Worm (Caenorhabditis elegans): Measurements from ENCODE around the gene H02F09.2.

Gene H02F09.2

ce11 chrX:1546878-1547555 is 25.0 kb upstream of the H02F09.2 start, which contains the start of gene K06A9.1:
Gene K06A9.1 (plus strand): TSS chrX:1547505.
- TF ChIP-seq C06A6.2 (GFP tag; conservative IDR thresholded peaks at IDR 0.05): no peak
- TF ChIP-seq nhr-80 (tag; optimal IDR thresholded peaks at IDR 0.05): peak; percentile 51

ce11 chrX:1548471-1548870 is 23.6 kb upstream of the H02F09.2 start:
- TF ChIP-seq zfh-2 (GFP tag; conservative IDR thresholded peaks at IDR 0.05) (peak; percentile 63), egrh-3 (GFP tag; IDR thresholded peaks at IDR 0.05) (peak; percentile 86)

- no peak for TF ChIP-seq nfya-1 (tag; optimal IDR thresholded peaks at IDR 0.05; ENCODE audit: borderline replicate concordance, insufficient read depth)
- TF ChIP-seq die-1 (tag; optimal IDR thresholded peaks at IDR 0.05): no peak
- TF ChIP-seq sptf-2 (GFP tag; optimal IDR thresholded peaks at IDR 0.05): no peak
- no peak for TF ChIP-seq attf-6 (GFP tag; IDR thresholded peaks at IDR 0.05)
- no peak for TF ChIP-seq Y53G8AR.9 (GFP tag; conservative IDR thresholded peaks at IDR 0.05)
- no peak for TF ChIP-seq Y95B8A.8 (GFP tag; IDR thresholded peaks at IDR 0.05)
- no peak for TF ChIP-seq ztf-28 (GFP tag; IDR thresholded peaks at IDR 0.05)
- no peak for TF ChIP-seq egl-44 (GFP tag; IDR thresholded peaks at IDR 0.05)
- no peak for TF ChIP-seq tbp1 (GFP tag; optimal IDR thresholded peaks at IDR 0.05)
- no peak for TF ChIP-seq mes-4 (tag; optimal IDR thresholded peaks at IDR 0.05)
- TF ChIP-seq ceh-27 (GFP tag; optimal IDR thresholded peaks at IDR 0.05): no peak
These were observed 23.0 kb upstream of the H02F09.2 start for ce11 chrX:1549095-1549494.

- TF ChIP-seq unc-62 (GFP tag; optimal IDR thresholded peaks at IDR 0.05) (no peak), tlf-1 (GFP tag; optimal IDR thresholded peaks at IDR 0.05) (no peak), lir-1 (GFP tag; conservative IDR thresholded peaks at IDR 0.05) (no peak), atf-7 (tag; optimal IDR thresholded peaks at IDR 0.05) (no peak), hlh-26 (GFP tag; conservative IDR thresholded peaks at IDR 0.05) (no peak), lin-35 (GFP tag; optimal IDR thresholded peaks at IDR 0.05) (no peak), F57A8.1 (GFP tag; optimal IDR thresholded peaks at IDR 0.05) (no peak), ets-4 (GFP tag; optimal IDR thresholded peaks at IDR 0.05) (no peak)
These were observed 15.1 kb upstream of the H02F09.2 start for ce11 chrX:1556917-1557316.

- TF ChIP-seq mcd-1 (GFP tag; IDR thresholded peaks at IDR 0.05): no peak
These were observed 3.7 kb upstream of the H02F09.2 start, which contains the start of gene H02F09.3 for ce11 chrX:1568377-1568776. Gene H02F09.3 (plus strand): TSS chrX:1568677.

- TF ChIP-seq tlf-1 (GFP tag; optimal IDR thresholded peaks at IDR 0.05) (no peak), F57C9.4 (tag; optimal IDR thresholded peaks at IDR 0.05) (no peak), xnd-1 (tag; optimal IDR thresholded peaks at IDR 0.05) (no peak), pha-4 (tag; optimal IDR thresholded peaks at IDR 0.05) (no peak), egrh-3 (GFP tag; IDR thresholded peaks at IDR 0.05) (no peak), F23B12.7 (tag; optimal IDR thresholded peaks at IDR 0.05; ENCODE audit: insufficient read depth) (no peak), rcor-1 (GFP tag; IDR thresholded peaks at IDR 0.05) (no peak), rec-8 (tag; optimal IDR thresholded peaks at IDR 0.05) (no peak), pbrm-1 (GFP tag; IDR thresholded peaks at IDR 0.05) (no peak), sea-2 (GFP tag; IDR thresholded peaks at IDR 0.05) (no peak), bed-1 (GFP tag; IDR thresholded peaks at IDR 0.05) (no peak), B0336.3 (GFP tag; IDR thresholded peaks at IDR 0.05) (no peak)
These were observed 4.3 kb downstream of the H02F09.2 start, which contains the start of gene wrt-9 for ce11 chrX:1576337-1576736. Gene wrt-9 (plus strand): TSS chrX:1576637.
